Worm (Caenorhabditis elegans) whole organism, early embryonic: ENCODE results near the gene C28D4.8.
"Not testable (repeated sequence)": the region's sequence is repeated elsewhere in the genome, so short reads cannot be mapped to it uniquely, and the experiment has no call there.

Source experiments
- B0310.2 ChIP-seq: sonication (generic microtip); optimal IDR thresholded peaks from 2 replicates; lab custom pipeline; 2016; ENCODE audit warnings: mild to moderate bottlenecking, missing genetic modification characterization, missing compliant biosample characterization
- F13C5.2 ChIP-seq: sonication (generic microtip); optimal IDR thresholded peaks from 2 replicates; lab custom pipeline; 2017; ENCODE audit warnings: mild to moderate bottlenecking, missing genetic modification characterization, inconsistent platforms, missing compliant biosample characterization
- aly-1 ChIP-seq: sonication (generic microtip); optimal IDR thresholded peaks from 2 replicates; lab custom pipeline; 2016; ENCODE audit warnings: missing genetic modification characterization, missing compliant biosample characterization
- ama-1 ChIP-seq: fragments of 150-350 bp; optimal IDR thresholded peaks from 2 replicates; lab custom pipeline; 2014
- ceh-13 ChIP-seq: fragments of 200-800 bp; sonication (Bioruptor generic); optimal IDR thresholded peaks from 2 replicates; lab custom pipeline; 2018; ENCODE audit warnings: mild to moderate bottlenecking, missing genetic modification characterization, missing compliant biosample characterization
- ceh-36 ChIP-seq: sonication (generic microtip); optimal IDR thresholded peaks from 2 replicates; lab custom pipeline; 2016; ENCODE audit warnings: missing genetic modification characterization, inconsistent platforms, missing compliant biosample characterization
- ets-7 ChIP-seq: sonication (generic microtip); optimal IDR thresholded peaks from 2 replicates; lab custom pipeline; 2016; ENCODE audit warnings: missing genotype, missing genetic modification characterization, missing compliant biosample characterization
- flt-1 ChIP-seq: fragments of 200-800 bp; sonication (Bioruptor generic); IDR thresholded peaks from 2 replicates; pipeline ENCODE4 v1.3.6; 2022; ENCODE audit warnings: missing genetic modification characterization, missing compliant biosample characterization
- hmbx-1 ChIP-seq: sonication (generic microtip); optimal IDR thresholded peaks from 2 replicates; lab custom pipeline; 2016; ENCODE audit warnings: mild to moderate bottlenecking, missing genetic modification characterization, missing compliant biosample characterization
- hmg-4 ChIP-seq: fragments of 200-800 bp; sonication (Bioruptor generic); optimal IDR thresholded peaks from 2 replicates; lab custom pipeline; 2018; ENCODE audit warnings: mild to moderate bottlenecking, missing genetic modification characterization, missing compliant biosample characterization
- hnd-1 ChIP-seq: sonication (generic microtip); optimal IDR thresholded peaks from 2 replicates; lab custom pipeline; 2016; ENCODE audit warnings: missing genetic modification characterization, missing compliant biosample characterization
- pes-1 ChIP-seq: fragments of 200-800 bp; sonication (Bioruptor generic); IDR thresholded peaks from 2 replicates; pipeline ENCODE4 v1.3.6; 2022; ENCODE audit warnings: missing genetic modification reagents, missing genetic modification characterization, missing compliant biosample characterization
- scrt-1 ChIP-seq: fragments of 200-800 bp; sonication (Bioruptor generic); IDR thresholded peaks from 2 replicates; pipeline ENCODE4 v1.3.6; 2022; ENCODE audit warnings: missing genetic modification characterization, missing compliant biosample characterization
- sea-1 ChIP-seq: fragments of 200-800 bp; sonication (Bioruptor generic); conservative IDR thresholded peaks from 2 replicates; pipeline ENCODE4 v1.3.6; 2022; ENCODE audit warnings: missing genetic modification characterization, missing compliant biosample characterization
- tbx-11 ChIP-seq: fragments of 200-800 bp; sonication (Bioruptor generic); IDR thresholded peaks from 2 replicates; pipeline ENCODE4 v1.3.6; 2022; ENCODE audit warnings: missing genetic modification characterization, missing compliant biosample characterization
- tbx-37 ChIP-seq: fragments of 200-800 bp; sonication (Bioruptor generic); conservative IDR thresholded peaks from 2 replicates; pipeline ENCODE4 v1.3.6; 2022; ENCODE audit warnings: missing genetic modification reagents, missing genetic modification characterization, missing compliant biosample characterization
- tra-4 ChIP-seq: sonication (generic microtip); optimal IDR thresholded peaks from 2 replicates; lab custom pipeline; 2017; ENCODE audit warnings: missing genetic modification characterization, missing compliant biosample characterization

The C28D4.8 gene

ce11 chrIV:9761751-9762150 is 13.5 kb upstream of the C28D4.8 start:
- TF ChIP-seq tbx-11 (GFP tag; lab: Robert Waterston, UW) (no peak), flt-1 (no peak)

- TF ChIP-seq aly-1 (tag; lab: Kevin White, UChicago) (no peak), tbx-11 (GFP tag; lab: Robert Waterston, UW) (no peak), hmg-4 (no peak), tbx-37 (GFP tag; lab: Robert Waterston, UW) (no peak), ama-1 (lab: Kevin White, UChicago) (no peak), F13C5.2 (no peak), pes-1 (no peak), scrt-1 (no peak), flt-1 (no peak)
Measured at ce11 chrIV:9757425-9757740, 9.1 kb upstream of the C28D4.8 start, which contains the start of gene nhr-97. Gene nhr-97, plus strand, starts transcription at chrIV:9757641.

ce11 chrIV:9756647-9757424 is 8.6 kb upstream of the C28D4.8 start:
- TF ChIP-seq ama-1 (lab: Kevin White, UChicago) (no peak), aly-1 (tag; lab: Kevin White, UChicago) (no peak), tbx-37 (GFP tag; lab: Robert Waterston, UW) (no peak), sea-1 (no peak)

- TF ChIP-seq aly-1 (tag; lab: Kevin White, UChicago) (no peak), hmbx-1 (tag; lab: Kevin White, UChicago) (no peak), B0310.2 (tag; lab: Kevin White, UChicago) (no peak), flt-1 (no peak), hmg-4 (no peak), ceh-13 (no peak), sea-1 (no peak), scrt-1 (no peak), pes-1 (no peak), F13C5.2 (no peak), ets-7 (tag; lab: Kevin White, UChicago) (no peak), ceh-36 (tag; lab: Kevin White, UChicago) (no peak), hnd-1 (no peak), ama-1 (lab: Kevin White, UChicago) (no peak), tbx-37 (GFP tag; lab: Robert Waterston, UW) (no peak), tra-4 (tag; lab: Kevin White, UChicago) (no peak)
Measured at ce11 chrIV:9755713-9756112, 7.5 kb upstream of the C28D4.8 start.

ce11 chrIV:9746762-9747161 is 1.5 kb downstream of the C28D4.8 start, which contains the start of gene C28D4.5:
Gene C28D4.5, minus strand, starts transcription at chrIV:9746862.
- TF ChIP-seq B0310.2 (tag; lab: Kevin White, UChicago), result no peak
- no peak for TF ChIP-seq hmg-4
- TF ChIP-seq F13C5.2, result no peak
- TF ChIP-seq scrt-1, result no peak
- TF ChIP-seq ceh-13, result no peak
- TF ChIP-seq hmbx-1 (tag; lab: Kevin White, UChicago), result no peak
- TF ChIP-seq hnd-1, result no peak
- TF ChIP-seq ets-7 (tag; lab: Kevin White, UChicago), result no peak
- no peak for TF ChIP-seq sea-1
- no peak for TF ChIP-seq tbx-37 (GFP tag; lab: Robert Waterston, UW)
- no peak for TF ChIP-seq tra-4 (tag; lab: Kevin White, UChicago)
- no peak for TF ChIP-seq pes-1

- TF ChIP-seq aly-1 (tag; lab: Kevin White, UChicago) (no peak), F13C5.2 (no peak), B0310.2 (tag; lab: Kevin White, UChicago) (no peak), tbx-11 (GFP tag; lab: Robert Waterston, UW) (no peak), ceh-36 (tag; lab: Kevin White, UChicago) (no peak), hmg-4 (no peak), hmbx-1 (tag; lab: Kevin White, UChicago) (no peak), tbx-37 (GFP tag; lab: Robert Waterston, UW) (no peak), hnd-1 (no peak), scrt-1 (no peak), ceh-13 (no peak), ets-7 (tag; lab: Kevin White, UChicago) (no peak), sea-1 (no peak), ama-1 (lab: Kevin White, UChicago) (no peak), flt-1 (no peak), tra-4 (tag; lab: Kevin White, UChicago) (no peak), pes-1 (no peak)
Measured at ce11 chrIV:9744905-9745304, 3.3 kb downstream of the C28D4.8 start, which contains the start of gene C28D4.4. Gene C28D4.4, minus strand, starts transcription at chrIV:9745005.

ce11 chrIV:9742883-9743282 is 5.4 kb downstream of the C28D4.8 start, which contains the start of gene C28D4.7:
Gene C28D4.7, minus strand, starts transcription at chrIV:9743147.
- TF ChIP-seq ets-7 (tag; lab: Kevin White, UChicago) (no peak), B0310.2 (tag; lab: Kevin White, UChicago) (no peak), ceh-36 (tag; lab: Kevin White, UChicago) (no peak), F13C5.2 (no peak), tra-4 (tag; lab: Kevin White, UChicago) (no peak), sea-1 (no peak), scrt-1 (no peak), hnd-1 (no peak), ceh-13 (no peak), hmg-4 (no peak), tbx-11 (GFP tag; lab: Robert Waterston, UW) (no peak), hmbx-1 (tag; lab: Kevin White, UChicago) (no peak), tbx-37 (GFP tag; lab: Robert Waterston, UW) (no peak)

ce11 chrIV:9740851-9741549 is 7.2 kb downstream of the C28D4.8 start, which contains the start of gene gln-6:
Gene gln-6, minus strand, starts transcription at chrIV:9740901.
- not testable (repeated sequence) for TF ChIP-seq scrt-1, sea-1, flt-1
